Fruit fly (Drosophila melanogaster): ENCODE results near the gene MED11.

Gene MED11

dm6 chr3L:18791232-18792008 lies 45.8 kb downstream of the MED11 start (continued):
- TF ChIP-seq trem (tag; optimal IDR thresholded peaks at IDR 0.05) (no peak), CG6765 (GFP tag; optimal IDR thresholded peaks at IDR 0.05) (peak; percentile 17), Aef1 (GFP tag; IDR thresholded peaks at IDR 0.05) (peak; percentile 43; the same call in 2 of the 3 replicates), CG15601 (tag; optimal IDR thresholded peaks at IDR 0.05) (no peak), ems (GFP tag; optimal IDR thresholded peaks at IDR 0.05) (peak; percentile 52), CG3847 (GFP tag; IDR thresholded peaks at IDR 0.05) (peak; percentile 26; the same call in 1 of the 2 replicates), CG8290 (GFP tag; optimal IDR thresholded peaks at IDR 0.05) (no peak), CG8290 (tag; optimal IDR thresholded peaks at IDR 0.05) (peak in 1 of 2 experiments; percentile 24), Hey (tag; optimal IDR thresholded peaks at IDR 0.05) (no peak), row (GFP tag; IDR thresholded peaks at IDR 0.05) (peak; percentile 81), Fer3 (tag; optimal IDR thresholded peaks at IDR 0.05) (no peak), Asciz (GFP tag; optimal IDR thresholded peaks at IDR 0.05) (peak; percentile 32), CG2678 (tag; optimal IDR thresholded peaks at IDR 0.05) (peak; percentile 59), CG18476 (GFP tag; optimal IDR thresholded peaks at IDR 0.05) (no peak), CG32767 (GFP tag; IDR thresholded peaks at IDR 0.05) (no peak), HHEX (GFP tag; optimal IDR thresholded peaks at IDR 0.05) (peak; percentile 28), Dll (GFP tag; IDR thresholded peaks at IDR 0.05; ENCODE audit: partially characterized antibody) (no peak), Abd-B (GFP tag; optimal IDR thresholded peaks at IDR 0.05) (peak; percentile 42), CG7987 (GFP tag; optimal IDR thresholded peaks at IDR 0.05) (peak; percentile 31), cwo (GFP tag; optimal IDR thresholded peaks at IDR 0.05) (peak; percentile 64), nmo (GFP tag; optimal IDR thresholded peaks at IDR 0.05) (peak; percentile 37), CG11560 (tag; IDR thresholded peaks at IDR 0.05) (no peak), sqz (GFP tag; optimal IDR thresholded peaks at IDR 0.05) (peak; percentile 93), da (GFP tag; optimal IDR thresholded peaks at IDR 0.05) (no peak), lola (GFP tag; optimal IDR thresholded peaks at IDR 0.05) (peak in 1 of 3 experiments; percentile 46), CoRest (tag; optimal IDR thresholded peaks at IDR 0.05) (peak; percentile 60), CG31441 (GFP tag; IDR thresholded peaks at IDR 0.05) (peak; percentile 51; the same call in 1 of the 2 replicates), CG2116 (GFP tag; optimal IDR thresholded peaks at IDR 0.05) (no peak), sisA (GFP tag; IDR thresholded peaks at IDR 0.05) (peak; percentile 35; the same call in 1 of the 2 replicates), CG10321 (GFP tag; IDR thresholded peaks at IDR 0.05) (0 out of 2 replicates have a peak, but pooled peaks have one; percentile 14), Hr78 (GFP tag; optimal IDR thresholded peaks at IDR 0.05) (no peak), CG11093 (GFP tag; IDR thresholded peaks at IDR 0.05) (no peak), HLH54F (GFP tag; optimal IDR thresholded peaks at IDR 0.05) (peak; percentile 12), CG3281 (GFP tag; optimal IDR thresholded peaks at IDR 0.05) (peak; percentile 57), esg (GFP tag; conservative IDR thresholded peaks at IDR 0.05) (0 out of 2 replicates have a peak, but pooled peaks have one; percentile 19), sens (GFP tag) (peak; percentile 80), CG32532 (GFP tag; IDR thresholded peaks at IDR 0.05) (no peak), Pdp1 (GFP tag; optimal IDR thresholded peaks at IDR 0.05) (peak; percentile 1 to 41), cg (GFP tag; optimal IDR thresholded peaks at IDR 0.05) (peak; percentile 90), dpn (GFP tag; optimal IDR thresholded peaks at IDR 0.05) (peak; percentile 7 to 41), Gug (GFP tag; IDR thresholded peaks at IDR 0.05) (peak; percentile 33; the same call in 1 of the 4 replicates), sug (tag; optimal IDR thresholded peaks at IDR 0.05) (peak; percentile 70), CG10366 (GFP tag; IDR thresholded peaks at IDR 0.05) (peak; percentile 39; the same call in 1 of the 2 replicates), CG12155 (GFP tag; optimal IDR thresholded peaks at IDR 0.05) (peak; percentile 6), zfh2 (GFP tag; optimal IDR thresholded peaks at IDR 0.05) (peak; percentile 45), CG33557 (GFP tag; optimal IDR thresholded peaks at IDR 0.05) (no peak), CG13296 (GFP tag; optimal IDR thresholded peaks at IDR 0.05) (peak; percentile 12), pum (GFP tag; optimal IDR thresholded peaks at IDR 0.05) (peak; percentile 12)
